Worm (Caenorhabditis elegans) whole organism, mixed stage, embryonic: ENCODE results near the gene W09G12.8.
A peak's percentile ranks its signal among the peaks of the same experiment; 100 is the strongest.

Source experiments
- M03D4.4 ChIP-seq: sonication (generic microtip); optimal IDR thresholded peaks from 2 replicates; lab custom pipeline; 2017; ENCODE audit warnings: mild to moderate bottlenecking, missing genetic modification characterization, missing compliant biosample characterization
- bed-3 ChIP-seq: fragments of 200-800 bp; sonication (Bioruptor generic); optimal IDR thresholded peaks from 3 replicates; lab custom pipeline; 2018; ENCODE audit warnings: mild to moderate bottlenecking, missing genetic modification characterization, moderate library complexity, missing compliant biosample characterization
- blmp-1 ChIP-seq: fragments of 150-350 bp; optimal IDR thresholded peaks from 2 replicates; lab custom pipeline; 2014; ENCODE audit warnings: missing biosample characterization, missing genetic modification characterization
- ceh-39 ChIP-seq: fragments of 150-350 bp; optimal IDR thresholded peaks from 2 replicates; lab custom pipeline; 2014; ENCODE audit warnings: missing biosample characterization, missing genetic modification characterization
- ceh-43 ChIP-seq: fragments of 200-800 bp; sonication (Bioruptor generic); optimal IDR thresholded peaks from 2 replicates; lab custom pipeline; 2018; ENCODE audit warnings: mild to moderate bottlenecking, missing genetic modification characterization, moderate library complexity, missing compliant biosample characterization
- ceh-83 ChIP-seq: fragments of 200-800 bp; sonication (Bioruptor generic); optimal IDR thresholded peaks from 2 replicates; lab custom pipeline; 2018; ENCODE audit warnings: mild to moderate bottlenecking, missing genetic modification characterization, missing compliant biosample characterization
- ces-1 ChIP-seq: fragments of 150-350 bp; optimal IDR thresholded peaks from 2 replicates; lab custom pipeline; 2014; ENCODE audit warnings: missing biosample characterization, missing genetic modification reagents, missing genetic modification characterization
- cnd-1 ChIP-seq: fragments of 200-800 bp; sonication (Bioruptor generic); optimal IDR thresholded peaks from 2 replicates; lab custom pipeline; 2018; ENCODE audit warnings: mild to moderate bottlenecking, missing genetic modification characterization, missing compliant biosample characterization
- drap-1 ChIP-seq: fragments of 200-800 bp; sonication (Bioruptor generic); optimal IDR thresholded peaks from 3 replicates; lab custom pipeline; 2018; ENCODE audit warnings: mild to moderate bottlenecking, missing genetic modification characterization, missing compliant biosample characterization
- elt-1 ChIP-seq: sonication (generic microtip); optimal IDR thresholded peaks from 2 replicates; lab custom pipeline; 2017; ENCODE audit warnings: missing genetic modification characterization, mild to moderate bottlenecking, missing compliant biosample characterization, antibody characterized with exemption, moderate library complexity, borderline replicate concordance; ENCODE audit not compliant: insufficient read depth
- elt-3 ChIP-seq: fragments of 150-350 bp; optimal IDR thresholded peaks from 2 replicates; lab custom pipeline; 2014; ENCODE audit warnings: missing biosample characterization, missing genetic modification characterization
- flh-1 ChIP-seq: fragments of 200-800 bp; sonication (Bioruptor generic); optimal IDR thresholded peaks from 2 replicates; lab custom pipeline; 2018; ENCODE audit warnings: mild to moderate bottlenecking, missing genetic modification characterization, moderate library complexity, missing compliant biosample characterization
- ham-2 ChIP-seq: fragments of 200-800 bp; sonication (Bioruptor generic); optimal IDR thresholded peaks from 2 replicates; lab custom pipeline; 2018; ENCODE audit warnings: mild to moderate bottlenecking, missing genetic modification characterization, missing compliant biosample characterization
- hlh-1 ChIP-seq: fragments of 150-350 bp; optimal IDR thresholded peaks from 2 replicates; lab custom pipeline; 2014; ENCODE audit warnings: missing biosample characterization, missing genetic modification reagents, missing genetic modification characterization
- lin-13 ChIP-seq: fragments of 150-350 bp; optimal IDR thresholded peaks from 2 replicates; lab custom pipeline; 2014; ENCODE audit warnings: missing biosample characterization, missing genetic modification characterization
- lin-32 ChIP-seq: fragments of 200-800 bp; sonication (Bioruptor generic); optimal IDR thresholded peaks from 2 replicates; lab custom pipeline; 2018; ENCODE audit warnings: mild to moderate bottlenecking, missing genetic modification characterization, missing compliant biosample characterization
- lsy-2 ChIP-seq: fragments of 150-350 bp; optimal IDR thresholded peaks from 2 replicates; lab custom pipeline; 2014; ENCODE audit warnings: missing biosample characterization, missing genetic modification characterization
- mab-5 ChIP-seq: fragments of 150-350 bp; optimal IDR thresholded peaks from 2 replicates; lab custom pipeline; 2014; ENCODE audit warnings: missing biosample characterization, missing genetic modification characterization
- mep-1 ChIP-seq: fragments of 150-350 bp; optimal IDR thresholded peaks from 2 replicates; lab custom pipeline; 2017; ENCODE audit warnings: missing biosample characterization, missing genetic modification reagents, missing genetic modification characterization, inconsistent platforms
- mls-2 ChIP-seq: sonication (generic microtip); optimal IDR thresholded peaks from 2 replicates; lab custom pipeline; 2016; ENCODE audit warnings: mild to moderate bottlenecking, missing genetic modification characterization, moderate library complexity, missing compliant biosample characterization
- nhr-12 ChIP-seq: fragments of 150-350 bp; optimal IDR thresholded peaks from 2 replicates; lab custom pipeline; 2014; ENCODE audit warnings: missing biosample characterization, missing genetic modification characterization
- nhr-2 ChIP-seq: fragments of 150-350 bp; optimal IDR thresholded peaks from 2 replicates; lab custom pipeline; 2014; ENCODE audit warnings: missing biosample characterization, missing genetic modification characterization
- nhr-237 ChIP-seq: fragments of 150-350 bp; optimal IDR thresholded peaks from 2 replicates; lab custom pipeline; 2014; ENCODE audit warnings: missing biosample characterization, missing genetic modification characterization
- nhr-28 ChIP-seq: fragments of 150-350 bp; optimal IDR thresholded peaks from 2 replicates; lab custom pipeline; 2014; ENCODE audit warnings: missing biosample characterization, missing genetic modification characterization
- nhr-76 ChIP-seq: sonication (generic microtip); optimal IDR thresholded peaks from 2 replicates; lab custom pipeline; 2017; ENCODE audit warnings: missing biosample characterization, missing genetic modification characterization
- pha-4 ChIP-seq: fragments of 150-350 bp; optimal IDR thresholded peaks from 2 replicates; lab custom pipeline; 2018; ENCODE audit warnings: missing biosample characterization, missing genetic modification reagents, missing genetic modification characterization
- sem-2 ChIP-seq: fragments of 200-800 bp; sonication (Bioruptor generic); optimal IDR thresholded peaks from 2 replicates; lab custom pipeline; 2018; ENCODE audit warnings: mild to moderate bottlenecking, missing genetic modification characterization, missing compliant biosample characterization
- snpc-4 ChIP-seq: fragments of 150-350 bp; optimal IDR thresholded peaks from 2 replicates; lab custom pipeline; 2014; ENCODE audit warnings: missing biosample characterization, missing genetic modification characterization
- sptf-1 ChIP-seq: sonication (generic microtip); optimal IDR thresholded peaks from 2 replicates; lab custom pipeline; 2017; ENCODE audit warnings: mild to moderate bottlenecking, missing genetic modification characterization, moderate library complexity, missing compliant biosample characterization
- unc-120 ChIP-seq: sonication (generic microtip); optimal IDR thresholded peaks from 2 replicates; lab custom pipeline; 2017; ENCODE audit warnings: missing genetic modification characterization, missing compliant biosample characterization; ENCODE audit not compliant: poor library complexity, severe bottlenecking
- unc-39 ChIP-seq: fragments of 150-350 bp; optimal IDR thresholded peaks from 2 replicates; lab custom pipeline; 2014; ENCODE audit warnings: missing biosample characterization, missing genetic modification characterization
- unc-62 ChIP-seq: fragments of 150-350 bp; optimal IDR thresholded peaks from 2 replicates; lab custom pipeline; 2014; ENCODE audit warnings: missing biosample characterization, missing genetic modification reagents, missing genetic modification characterization
- zip-8 ChIP-seq: fragments of 150-350 bp; optimal IDR thresholded peaks from 2 replicates; lab custom pipeline; 2014; ENCODE audit warnings: missing biosample characterization, missing genetic modification characterization
- ztf-11 ChIP-seq: fragments of 150-350 bp; optimal IDR thresholded peaks from 2 replicates; lab custom pipeline; 2014; ENCODE audit warnings: missing biosample characterization, missing genetic modification characterization

The W09G12.8 gene

DNA sequence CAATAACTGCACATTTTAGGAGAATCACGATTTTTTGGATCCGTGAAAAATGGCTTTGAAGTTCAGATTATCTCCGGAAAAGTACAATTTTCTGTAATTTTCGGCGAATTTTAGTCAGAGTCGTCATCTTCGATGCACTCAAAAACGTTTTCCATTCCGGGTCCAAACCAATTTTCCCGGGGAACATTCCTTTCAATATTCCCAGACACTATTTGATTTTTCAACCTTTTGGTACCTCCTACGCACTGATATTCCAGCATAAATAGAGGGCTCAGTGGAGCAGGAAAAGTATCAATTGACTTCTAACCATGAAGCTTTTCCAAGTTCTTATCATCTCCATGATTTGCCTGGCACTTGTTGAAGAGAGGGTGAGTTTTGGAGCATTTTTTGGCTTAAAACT lies 5.6 kb downstream of the W09G12.8 start, which contains the start of gene W09G12.6:
Gene W09G12.6 (plus strand): TSS at position 301 of the 400 bp plus-strand sequence.
- TF ChIP-seq nhr-12 (no peak), ztf-11 (no peak), mls-2 (tag; lab: Kevin White, UChicago) (no peak), ham-2 (no peak)

- TF ChIP-seq flh-1 (no peak), ceh-39 (tag; lab: Kevin White, UChicago) (no peak), ham-2 (no peak), unc-120 (no peak), mls-2 (tag; lab: Kevin White, UChicago) (no peak), nhr-28 (tag; lab: Kevin White, UChicago) (no peak), ceh-83 (GFP tag; lab: Kevin White, UChicago) (no peak)
- TF ChIP-seq, all 35 proteins: peak for 0
Observed at ce11 chrIV:1232419-1233145, 6.6 kb downstream of the W09G12.8 start.

DNA sequence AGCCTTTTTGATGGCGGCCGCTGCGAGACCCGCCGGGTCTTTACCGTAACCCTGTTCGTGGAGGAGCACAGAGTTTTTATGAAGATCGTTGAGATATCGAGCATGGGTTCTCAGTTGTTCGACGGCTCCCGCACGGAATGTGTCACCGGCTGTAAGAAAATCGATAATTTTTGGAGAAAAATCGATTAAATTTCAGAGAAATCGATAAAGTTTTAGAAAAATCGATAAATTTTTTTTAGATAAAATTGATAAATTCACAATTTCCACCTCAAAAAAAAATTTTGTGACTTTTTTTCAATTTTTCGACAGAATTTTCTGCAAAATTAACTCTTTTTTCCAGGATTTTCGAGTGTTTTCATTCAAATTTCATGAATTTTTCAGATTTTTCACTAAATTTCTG lies 8.8 kb downstream of the W09G12.8 start:
- TF ChIP-seq elt-3 (tag; lab: Kevin White, UChicago) = no peak
- no peak for TF ChIP-seq sptf-1 (tag; lab: Kevin White, UChicago)
- TF ChIP-seq elt-1 (tag; lab: Kevin White, UChicago) = no peak
- no peak for TF ChIP-seq nhr-237 (tag; lab: Kevin White, UChicago)
- no peak for TF ChIP-seq mab-5 (tag; lab: Kevin White, UChicago)
- TF ChIP-seq nhr-28 (tag; lab: Kevin White, UChicago) = no peak
- TF ChIP-seq M03D4.4 (tag; lab: Kevin White, UChicago) = no peak
- no peak for TF ChIP-seq ham-2
- no peak for TF ChIP-seq ceh-39 (tag; lab: Kevin White, UChicago)
- no peak for TF ChIP-seq mep-1 (tag; lab: Kevin White, UChicago)
- no peak for TF ChIP-seq nhr-12
- no peak for TF ChIP-seq cnd-1
- TF ChIP-seq nhr-76 (tag; lab: Kevin White, UChicago) = no peak
- no peak for TF ChIP-seq lin-13 (tag; lab: Kevin White, UChicago)
- TF ChIP-seq, all 35 proteins: peak for 0

- TF ChIP-seq lin-32 (GFP tag; lab: Kevin White, UChicago) (no peak), drap-1 (no peak), mep-1 (tag; lab: Kevin White, UChicago) (no peak), unc-120 (no peak), mls-2 (tag; lab: Kevin White, UChicago) (no peak), nhr-12 (no peak), nhr-237 (tag; lab: Kevin White, UChicago) (no peak), nhr-76 (tag; lab: Kevin White, UChicago) (no peak), ces-1 (GFP tag; lab: Kevin White, UChicago) (no peak), ham-2 (no peak), ztf-11 (no peak), sem-2 (GFP tag; lab: Kevin White, UChicago) (no peak)
Observed at ce11 chrIV:1235785-1236184, 9.8 kb downstream of the W09G12.8 start.

- TF ChIP-seq lsy-2 (no peak), snpc-4 (tag; lab: Kevin White, UChicago) (no peak), ham-2 (no peak), mab-5 (tag; lab: Kevin White, UChicago) (no peak), nhr-12 (no peak), elt-3 (tag; lab: Kevin White, UChicago) (no peak), nhr-28 (tag; lab: Kevin White, UChicago) (no peak), ceh-83 (GFP tag; lab: Kevin White, UChicago) (no peak), cnd-1 (no peak), sptf-1 (tag; lab: Kevin White, UChicago) (no peak), ces-1 (GFP tag; lab: Kevin White, UChicago) (no peak), flh-1 (no peak), lin-13 (tag; lab: Kevin White, UChicago) (no peak), elt-1 (tag; lab: Kevin White, UChicago) (no peak), sem-2 (GFP tag; lab: Kevin White, UChicago) (no peak)
Observed at ce11 chrIV:1238147-1238546, 12.2 kb downstream of the W09G12.8 start.

DNA sequence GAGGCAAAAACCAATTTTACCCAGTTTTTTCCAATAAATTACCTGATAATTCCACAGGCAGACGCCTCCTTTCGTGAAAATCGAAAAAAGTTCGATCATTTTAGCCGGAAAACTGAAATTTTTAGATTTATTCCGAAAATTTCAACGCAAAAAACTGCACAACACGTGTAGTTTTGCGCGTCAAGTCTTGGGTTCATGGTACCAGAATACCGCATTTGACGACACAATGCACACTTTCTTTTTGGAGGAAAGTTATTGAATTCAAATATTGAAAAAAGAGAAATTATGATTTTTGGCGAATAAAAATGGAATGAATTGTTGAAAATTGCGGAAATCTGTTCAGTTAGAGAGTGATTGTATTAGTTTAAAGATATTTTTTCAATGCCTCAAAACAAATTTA lies 13.7 kb downstream of the W09G12.8 start, which contains the start of gene F38A1.8:
Gene F38A1.8 (minus strand): TSS at position 167 of the 400 bp plus-strand sequence.
- no peak for TF ChIP-seq bed-3
- TF ChIP-seq hlh-1 (tag; lab: Kevin White, UChicago) = no peak
- no peak for TF ChIP-seq unc-39 (tag; lab: Kevin White, UChicago)
- TF ChIP-seq lin-32 (GFP tag; lab: Kevin White, UChicago) = no peak
- TF ChIP-seq ztf-11 = no peak
- TF ChIP-seq sptf-1 (tag; lab: Kevin White, UChicago) = no peak
- TF ChIP-seq ceh-39 (tag; lab: Kevin White, UChicago) = no peak
- peak; percentile 51 for TF ChIP-seq lin-13 (tag; lab: Kevin White, UChicago)
- no peak for TF ChIP-seq M03D4.4 (tag; lab: Kevin White, UChicago)
- TF ChIP-seq mep-1 (tag; lab: Kevin White, UChicago) = peak; percentile 36
- no peak for TF ChIP-seq unc-62 (GFP tag; lab: Kevin White, UChicago)
- TF ChIP-seq nhr-2 (tag; lab: Kevin White, UChicago) = no peak
- TF ChIP-seq cnd-1 = no peak
- TF ChIP-seq ham-2 = no peak
- peak; percentile 64 for TF ChIP-seq lsy-2
- TF ChIP-seq sem-2 (GFP tag; lab: Kevin White, UChicago) = no peak
- TF ChIP-seq mab-5 (tag; lab: Kevin White, UChicago) = no peak
- no peak for TF ChIP-seq ceh-43 (GFP tag; lab: Kevin White, UChicago)
- TF ChIP-seq zip-8 = no peak
- no peak for TF ChIP-seq elt-3 (tag; lab: Kevin White, UChicago)
- TF ChIP-seq nhr-12 = no peak
- TF ChIP-seq ces-1 (GFP tag; lab: Kevin White, UChicago) = no peak
- no peak for TF ChIP-seq ceh-83 (GFP tag; lab: Kevin White, UChicago)
- peak; percentile 32 for TF ChIP-seq pha-4 (tag; lab: Kevin White, UChicago)
- no peak for TF ChIP-seq snpc-4 (tag; lab: Kevin White, UChicago)
- no peak for TF ChIP-seq nhr-28 (tag; lab: Kevin White, UChicago)
- no peak for TF ChIP-seq blmp-1 (tag; lab: Kevin White, UChicago)
- TF ChIP-seq nhr-76 (tag; lab: Kevin White, UChicago) = no peak
